Fruit fly (Drosophila melanogaster) whole organism, larva: ENCODE data around the gene Ktl.

ENCODE experiments used
- noc ChIP-seq: fragments of 200-800 bp; sonication (Bioruptor generic); optimal IDR thresholded peaks from 3 replicates; lab custom pipeline; 2019; ENCODE audit warnings: missing biosample characterization, mild to moderate bottlenecking, missing genetic modification characterization, moderate library complexity

Gene Ktl

DNA sequence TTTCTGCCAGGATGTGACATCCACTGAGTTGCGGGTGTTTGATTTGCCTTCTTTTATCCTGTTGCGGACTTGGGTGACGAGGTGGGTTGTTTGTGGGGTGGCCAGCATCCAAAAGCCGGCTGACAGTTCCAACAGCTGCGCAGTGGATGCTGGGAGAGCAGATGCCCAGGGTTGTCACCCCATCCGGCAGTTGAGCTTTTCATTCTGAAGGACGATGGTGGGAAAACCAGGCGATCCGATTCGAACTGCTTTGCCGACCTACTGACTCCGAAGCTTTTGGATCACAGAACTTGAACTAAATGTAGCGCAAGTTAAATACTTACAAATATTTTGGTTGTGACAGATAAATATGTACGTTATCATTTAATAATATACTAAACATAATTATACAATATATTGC lies 30.9 kb downstream of the Ktl start, which contains the start of gene KaiR1D:
Gene KaiR1D, minus strand, starts transcription at position 28 of the 400 bp plus-strand sequence.
- no peak for TF ChIP-seq noc (tag; lab: Kevin White, UChicago)

DNA sequence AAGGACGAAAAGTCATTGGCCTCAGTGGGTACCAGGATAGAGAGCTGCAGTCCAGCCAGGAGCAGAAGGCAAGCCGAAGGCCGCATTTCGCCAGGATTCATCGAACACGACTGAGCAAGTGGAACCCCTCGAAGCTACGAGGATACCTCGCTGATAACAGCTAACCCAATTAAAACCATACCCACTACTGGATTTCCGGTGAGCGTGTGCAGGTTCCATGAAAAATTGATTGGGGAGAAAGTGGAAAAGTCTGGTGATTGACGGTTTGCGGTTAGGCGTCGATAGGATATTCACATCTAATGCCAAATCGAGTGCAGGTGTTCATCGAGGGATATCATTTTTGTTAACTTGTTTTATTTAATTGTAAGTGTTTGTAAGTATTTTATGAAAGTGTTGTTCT lies 37.3 kb downstream of the Ktl start, which contains the start of gene Ir93a:
Gene Ir93a, minus strand, starts transcription at position 101 of the 400 bp plus-strand sequence.
- no peak for TF ChIP-seq noc (tag; lab: Kevin White, UChicago)

DNA sequence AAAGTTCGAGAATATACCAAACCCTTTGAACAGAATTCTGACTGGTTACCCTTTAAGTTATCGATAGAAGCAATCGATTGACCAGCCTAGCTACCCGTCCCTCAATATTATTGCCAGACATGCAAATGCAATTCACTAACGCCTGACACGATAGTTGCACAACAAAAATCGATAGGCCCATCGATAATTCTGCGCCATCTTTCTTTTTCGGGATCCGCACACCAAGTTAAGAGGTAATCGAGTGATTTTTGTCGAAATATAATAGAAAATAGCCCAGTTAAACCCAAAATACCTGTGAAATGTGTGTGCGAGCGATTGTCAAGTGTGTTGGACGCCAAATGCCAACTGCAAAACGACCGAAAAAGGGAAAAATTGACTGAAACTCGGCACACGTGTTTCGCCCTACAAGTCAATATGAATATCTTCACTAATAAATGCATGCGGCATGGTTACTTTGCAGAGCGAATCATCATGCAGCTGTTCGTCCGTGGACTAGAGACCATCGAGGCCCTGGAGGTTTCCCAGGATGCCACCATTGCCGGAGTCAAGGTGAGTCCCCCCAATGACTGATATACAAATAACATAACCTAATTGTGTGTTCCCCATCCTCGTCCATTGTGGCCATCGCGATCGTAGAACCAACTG lies 46.6 kb downstream of the Ktl start, which contains the start of gene RpS30:
Gene RpS30, plus strand, starts transcription at position 122 of the 645 bp plus-strand sequence.
- peak; percentile 18 for TF ChIP-seq noc (tag; lab: Kevin White, UChicago)

DNA sequence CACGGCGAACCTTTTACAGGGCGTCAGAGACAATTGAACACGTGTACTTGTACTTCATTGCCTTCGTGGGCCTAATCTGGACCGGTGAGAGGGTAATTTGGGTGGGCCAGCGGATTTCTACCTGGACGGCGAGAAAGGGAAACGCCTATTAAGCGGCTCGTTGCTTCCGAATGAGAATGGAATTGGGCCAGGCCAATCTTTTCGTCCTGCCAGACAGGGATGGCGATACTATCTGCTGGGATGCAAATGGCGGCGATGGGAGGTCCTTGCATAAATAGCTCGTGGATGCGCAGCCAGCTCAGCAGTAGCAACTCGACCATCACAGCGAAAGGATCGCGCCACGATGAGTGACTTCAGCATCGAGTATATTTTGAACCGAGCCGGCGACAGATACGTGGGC lies 50.4 kb downstream of the Ktl start, which contains the start of gene CG15696:
Gene CG15696, plus strand, starts transcription at position 301 of the 400 bp plus-strand sequence.
- no peak for TF ChIP-seq noc (tag; lab: Kevin White, UChicago)

- TF ChIP-seq noc (tag; lab: Kevin White, UChicago) = no peak
Measured at dm6 chr3R:20846316-20846715, 50.8 kb downstream of the Ktl start.

DNA sequence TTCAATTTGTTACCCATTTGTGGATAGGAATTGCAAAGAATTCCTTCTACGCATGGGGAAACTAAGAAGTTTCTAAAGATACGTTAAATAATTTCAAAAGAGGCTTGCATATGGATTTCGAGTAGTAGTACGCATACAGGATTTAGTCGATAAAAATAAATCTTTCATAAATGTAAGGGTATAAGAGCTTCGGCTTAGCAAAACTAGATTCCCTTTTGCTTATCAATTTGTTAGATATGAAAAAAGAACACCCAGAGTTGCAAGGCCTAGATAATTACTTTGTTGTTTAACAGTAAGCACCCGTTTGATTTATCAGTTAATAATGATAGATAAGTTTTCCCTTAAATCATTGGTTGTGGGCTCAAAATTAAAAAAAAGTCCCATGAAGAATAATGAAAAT lies 51.6 kb downstream of the Ktl start:
- no peak for TF ChIP-seq noc (tag; lab: Kevin White, UChicago)
